Fruit fly (Drosophila melanogaster): Measurements from ENCODE around the gene CG4572.

Gene CG4572

DNA sequence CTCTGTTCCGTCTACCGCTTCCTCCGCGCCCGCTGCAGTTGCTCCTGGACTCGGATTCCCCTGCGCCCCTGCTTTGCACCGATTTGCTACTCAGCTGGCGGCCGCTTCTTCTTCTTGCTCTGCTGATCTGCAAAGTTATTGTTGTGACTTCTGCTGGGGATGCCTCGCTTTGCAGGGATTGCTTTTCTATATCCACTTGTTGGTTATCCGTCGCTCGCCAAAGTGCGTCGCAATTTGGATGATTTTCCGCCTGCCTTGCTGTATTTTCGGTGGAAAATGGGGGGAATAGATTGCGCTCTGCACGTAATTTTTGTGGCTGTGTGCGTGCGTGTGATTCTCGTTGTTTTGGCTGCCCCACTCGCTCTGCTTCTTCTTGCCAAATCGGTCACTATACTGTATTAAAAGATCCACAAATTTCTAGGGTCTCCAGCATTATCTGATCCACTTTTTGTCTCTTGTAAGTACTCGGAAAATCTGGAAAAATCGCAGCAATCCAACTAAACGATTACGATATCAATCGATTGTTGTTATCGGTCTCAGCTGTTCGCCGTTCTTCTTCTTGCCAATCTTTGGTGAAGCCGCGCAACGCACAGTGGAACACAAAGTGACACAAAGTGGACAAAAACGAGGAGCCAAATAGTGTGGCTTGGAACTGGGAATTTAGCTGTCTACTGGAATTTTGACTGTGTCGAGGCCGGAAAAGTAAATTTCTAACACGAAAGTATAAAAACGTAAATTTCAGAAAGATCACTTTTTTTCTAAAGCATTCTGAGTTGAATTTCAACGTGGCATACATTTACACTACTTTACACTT lies 38.9 kb upstream of the CG4572 start, which contains the start of gene ClpX (continued):
- no peak for TF ChIP-seq Aef1 (GFP tag; IDR thresholded peaks at IDR 0.05)
- TF ChIP-seq Atf-2 (GFP tag; optimal IDR thresholded peaks at IDR 0.05): no peak
- TF ChIP-seq CG11723 (GFP tag; optimal IDR thresholded peaks at IDR 0.05): no peak
- TF ChIP-seq mirr (GFP tag; optimal IDR thresholded peaks at IDR 0.05): no peak
- TF ChIP-seq Awh (GFP tag; IDR thresholded peaks at IDR 0.05): no peak
- peak; percentile 66 for TF ChIP-seq vnd (GFP tag; IDR thresholded peaks at IDR 0.05; ENCODE audit: partially characterized antibody)
- peak; percentile 5 for TF ChIP-seq CG2712 (tag; optimal IDR thresholded peaks at IDR 0.05)
- no peak for TF ChIP-seq HmgD (GFP tag; optimal IDR thresholded peaks at IDR 0.05)
- TF ChIP-seq CG18476 (GFP tag; optimal IDR thresholded peaks at IDR 0.05): no peak
- no peak for TF ChIP-seq btn (GFP tag; optimal IDR thresholded peaks at IDR 0.05)
- TF ChIP-seq sens-2 (GFP tag; IDR thresholded peaks at IDR 0.05): 0 out of 2 replicates have a peak, but pooled peaks have one; percentile 10
- no peak for TF ChIP-seq CG10366 (GFP tag; IDR thresholded peaks at IDR 0.05)
- TF ChIP-seq pan (optimal IDR thresholded peaks at IDR 0.05): no peak
- TF ChIP-seq pan (GFP tag; optimal IDR thresholded peaks at IDR 0.05 in 1 of 2, IDR thresholded peaks at IDR 0.05 in 1 of 2): peak in 1 of 2 experiments; percentile 12
- TF ChIP-seq Taf1 (GFP tag; IDR thresholded peaks at IDR 0.05): no peak
- peak; percentile 18 for TF ChIP-seq CG17912 (GFP tag; optimal IDR thresholded peaks at IDR 0.05)
- no peak for TF ChIP-seq CG31441 (GFP tag; IDR thresholded peaks at IDR 0.05)
- no peak for TF ChIP-seq CG10209 (GFP tag; optimal IDR thresholded peaks at IDR 0.05)
- TF ChIP-seq sr (GFP tag; IDR thresholded peaks at IDR 0.05): no peak
- no peak for TF ChIP-seq CG13424 (tag; optimal IDR thresholded peaks at IDR 0.05)
- peak; percentile 79 for TF ChIP-seq HLH4C (GFP tag; IDR thresholded peaks at IDR 0.05; ENCODE audit: partially characterized antibody)
- TF ChIP-seq MESR4 (GFP tag; optimal IDR thresholded peaks at IDR 0.05): peak; percentile 87
- TF ChIP-seq ftz-f1 (GFP tag; optimal IDR thresholded peaks at IDR 0.05): no peak
- TF ChIP-seq pnt (GFP tag; optimal IDR thresholded peaks at IDR 0.05): no peak
- peak; percentile 63 for TF ChIP-seq CG2116 (GFP tag; optimal IDR thresholded peaks at IDR 0.05)
- no peak for TF ChIP-seq HLH3B (GFP tag; IDR thresholded peaks at IDR 0.05)
- no peak for TF ChIP-seq CG17612 (GFP tag; IDR thresholded peaks at IDR 0.05)
- TF ChIP-seq CG16813 (GFP tag; IDR thresholded peaks at IDR 0.05; ENCODE audit: partially characterized antibody): peak; percentile 64; the same call in 2 of the 3 replicates
- no peak for TF ChIP-seq lov (optimal IDR thresholded peaks at IDR 0.05)
- TF ChIP-seq lov (GFP tag; IDR thresholded peaks at IDR 0.05): no peak
- TF ChIP-seq nmo (GFP tag; optimal IDR thresholded peaks at IDR 0.05): peak; percentile 26
- no peak for TF ChIP-seq unpg (GFP tag; optimal IDR thresholded peaks at IDR 0.05)
- no peak for TF ChIP-seq fd64A (GFP tag; optimal IDR thresholded peaks at IDR 0.05)
- TF ChIP-seq CG3281 (GFP tag; optimal IDR thresholded peaks at IDR 0.05): peak; percentile 17
- no peak for TF ChIP-seq Ets65A (GFP tag)
- no peak for TF ChIP-seq CG11504 (tag; optimal IDR thresholded peaks at IDR 0.05)
- TF ChIP-seq cad (GFP tag; optimal IDR thresholded peaks at IDR 0.05): no peak
- peak; percentile 16 for TF ChIP-seq grau (tag; optimal IDR thresholded peaks at IDR 0.05)
- peak; percentile 34 for TF ChIP-seq CG17829 (tag; optimal IDR thresholded peaks at IDR 0.05)
- TF ChIP-seq CG10147 (GFP tag; optimal IDR thresholded peaks at IDR 0.05): peak; percentile 29
- TF ChIP-seq sd (tag; optimal IDR thresholded peaks at IDR 0.05): peak; percentile 24
- no peak for TF ChIP-seq ATbp (GFP tag; optimal IDR thresholded peaks at IDR 0.05)
- TF ChIP-seq al (GFP tag; IDR thresholded peaks at IDR 0.05): no peak
- no peak for TF ChIP-seq CG15073 (GFP tag; optimal IDR thresholded peaks at IDR 0.05)
- no peak for TF ChIP-seq CG11093 (GFP tag; IDR thresholded peaks at IDR 0.05)
- TF ChIP-seq CG12236 (GFP tag; optimal IDR thresholded peaks at IDR 0.05): no peak
- TF ChIP-seq CoRest (tag; optimal IDR thresholded peaks at IDR 0.05): peak; percentile 16
- TF ChIP-seq cas (GFP tag; IDR thresholded peaks at IDR 0.05): no peak
- no peak for TF ChIP-seq CG4328 (GFP tag; optimal IDR thresholded peaks at IDR 0.05)
- TF ChIP-seq Bgb (GFP tag; IDR thresholded peaks at IDR 0.05; ENCODE audit: partially characterized antibody): peak; percentile 76
